Fruit fly (Drosophila melanogaster) whole organism, embryonic: Measurements from ENCODE around the gene CG14395.
A peak's percentile ranks its signal among the peaks of the same experiment; 100 is the strongest.

ENCODE experiments used
- Adf1 ChIP-seq: fragments of 200-800 bp; sonication (Bioruptor generic); IDR thresholded peaks from 2 replicates; pipeline ENCODE4 v1.3.6; 2022; ENCODE audit warnings: missing biosample characterization, missing genetic modification characterization
- Awh ChIP-seq: fragments of 200-800 bp; sonication (Bioruptor generic); IDR thresholded peaks from 2 replicates; pipeline ENCODE4, ENCODE4 v1.3.6; 2022; ENCODE audit warnings: missing biosample characterization, missing genetic modification characterization
- B-H2 ChIP-seq: fragments of 200-800 bp; sonication (Bioruptor generic); optimal IDR thresholded peaks from 2 replicates; lab custom pipeline; 2018; ENCODE audit warnings: missing biosample characterization, mild to moderate bottlenecking, missing genetic modification characterization
- Bgb ChIP-seq: fragments of 200-800 bp; sonication (Bioruptor generic); IDR thresholded peaks from 2 replicates; pipeline ENCODE4 v1.3.6; 2022; ENCODE audit warnings: missing biosample characterization, missing genetic modification characterization; ENCODE audit not compliant: partially characterized antibody
- Bteb2 ChIP-seq: fragments of 200-800 bp; sonication (Bioruptor generic); optimal IDR thresholded peaks from 2 replicates; lab custom pipeline; 2016; ENCODE audit warnings: missing biosample characterization, missing genetic modification characterization
- CG10366 ChIP-seq: fragments of 200-800 bp; sonication (Bioruptor generic); IDR thresholded peaks from 2 replicates; pipeline ENCODE4 v1.3.6; 2022; ENCODE audit warnings: missing biosample characterization, missing genetic modification characterization
- CG10431 ChIP-seq: fragments of 200-800 bp; sonication (Bioruptor generic); optimal IDR thresholded peaks from 3 replicates; lab custom pipeline; 2018; ENCODE audit warnings: missing biosample characterization, mild to moderate bottlenecking, missing genetic modification characterization
- CG11247 ChIP-seq: fragments of 200-800 bp; sonication (Bioruptor generic); IDR thresholded peaks from 2 replicates; pipeline ENCODE4 v1.3.6; 2022; ENCODE audit warnings: missing biosample characterization, missing genetic modification characterization
- CG12299 ChIP-seq: fragments of 200-800 bp; sonication (Bioruptor generic); optimal IDR thresholded peaks from 2 replicates; lab custom pipeline; 2018; ENCODE audit warnings: missing biosample characterization, mild to moderate bottlenecking, missing genetic modification characterization
- CG12744 ChIP-seq: fragments of 200-800 bp; sonication (Bioruptor generic); optimal IDR thresholded peaks from 2 replicates; lab custom pipeline; 2016; ENCODE audit warnings: missing biosample characterization, missing genetic modification characterization
- CG12769 ChIP-seq: fragments of 200-800 bp; sonication (Bioruptor generic); optimal IDR thresholded peaks from 2 replicates; lab custom pipeline; 2019; ENCODE audit warnings: missing biosample characterization, mild to moderate bottlenecking, missing genetic modification characterization, moderate library complexity
- CG13624 ChIP-seq: fragments of 200-800 bp; sonication (Bioruptor generic); optimal IDR thresholded peaks from 2 replicates; lab custom pipeline; 2016; ENCODE audit warnings: missing biosample characterization, missing genetic modification characterization
- CG13775 ChIP-seq: fragments of 200-800 bp; sonication (Bioruptor generic); optimal IDR thresholded peaks from 3 replicates; lab custom pipeline; 2017; ENCODE audit warnings: missing biosample characterization, mild to moderate bottlenecking, missing genetic modification characterization
- CG15514 ChIP-seq: fragments of 200-800 bp; sonication (Bioruptor generic); optimal IDR thresholded peaks from 3 replicates; lab custom pipeline; 2017; ENCODE audit warnings: missing biosample characterization, missing genetic modification characterization, mild to moderate bottlenecking, moderate library complexity, missing genetic modification reagents
- CG15696 ChIP-seq: fragments of 200-800 bp; sonication (Bioruptor generic); optimal IDR thresholded peaks from 2 replicates; lab custom pipeline; 2019; ENCODE audit warnings: missing biosample characterization, mild to moderate bottlenecking, missing genetic modification characterization, moderate library complexity
- CG17186 ChIP-seq: fragments of 200-800 bp; sonication (Bioruptor generic); optimal IDR thresholded peaks from 3 replicates; lab custom pipeline; 2017; ENCODE audit warnings: missing biosample characterization, missing genetic modification reagents, missing genetic modification characterization
- CG17829 ChIP-seq: fragments of 200-800 bp; optimal IDR thresholded peaks from 2 replicates; lab custom pipeline; 2019; ENCODE audit warnings: missing biosample characterization, mild to moderate bottlenecking, missing genetic modification characterization, moderate library complexity
- CG18262 ChIP-seq: fragments of 200-800 bp; optimal IDR thresholded peaks from 3 replicates; lab custom pipeline; 2019; ENCODE audit warnings: missing biosample characterization, mild to moderate bottlenecking, missing genetic modification characterization, moderate library complexity
- CG18476 ChIP-seq: fragments of 200-800 bp; sonication (Bioruptor generic); optimal IDR thresholded peaks from 2 replicates; lab custom pipeline; 2016; ENCODE audit warnings: missing biosample characterization, mild to moderate bottlenecking, missing genetic modification characterization
- CG18619 ChIP-seq: fragments of 200-800 bp; sonication (Bioruptor generic); optimal IDR thresholded peaks from 3 replicates; lab custom pipeline; 2017; ENCODE audit warnings: missing biosample characterization, mild to moderate bottlenecking, missing genetic modification characterization
- CG2678 ChIP-seq: fragments of 200-800 bp; sonication (Bioruptor generic); optimal IDR thresholded peaks from 3 replicates; lab custom pipeline; 2019; ENCODE audit warnings: missing biosample characterization, mild to moderate bottlenecking, missing genetic modification characterization, moderate library complexity
- CG31388 ChIP-seq: fragments of 200-800 bp; sonication (Bioruptor generic); optimal IDR thresholded peaks from 2 replicates; lab custom pipeline; 2016; ENCODE audit warnings: missing biosample characterization, missing genetic modification characterization
- CG7786 ChIP-seq: fragments of 200-800 bp; sonication (Bioruptor generic); optimal IDR thresholded peaks from 2 replicates; lab custom pipeline; 2016; ENCODE audit warnings: missing biosample characterization, missing genetic modification characterization
- CG8388 ChIP-seq: fragments of 200-800 bp; sonication (Bioruptor generic); optimal IDR thresholded peaks from 2 replicates; lab custom pipeline; 2019; ENCODE audit warnings: missing biosample characterization, mild to moderate bottlenecking, missing genetic modification characterization, moderate library complexity
- Dll ChIP-seq: fragments of 200-800 bp; sonication (Bioruptor generic); IDR thresholded peaks from 4 replicates; pipeline ENCODE4 v1.3.6; 2022; ENCODE audit warnings: missing biosample characterization, missing genetic modification characterization; ENCODE audit not compliant: partially characterized antibody
- Doc3 ChIP-seq: fragments of 200-800 bp; sonication (Bioruptor generic); IDR thresholded peaks from 3 replicates; pipeline ENCODE4 v1.3.6; 2022; ENCODE audit warnings: missing biosample characterization, missing genetic modification characterization; ENCODE audit not compliant: partially characterized antibody
- Jarid2 ChIP-seq: fragments of 200-800 bp; sonication (Bioruptor generic); optimal IDR thresholded peaks from 3 replicates; lab custom pipeline; 2017; ENCODE audit warnings: mild to moderate bottlenecking, missing biosample characterization, missing genetic modification reagents, missing genetic modification characterization
- MBD-R2 ChIP-seq: fragments of 200-800 bp; sonication (Bioruptor generic); IDR thresholded peaks from 2 replicates; pipeline ENCODE4 v1.3.6; 2022; ENCODE audit warnings: missing biosample characterization, missing genetic modification characterization
- MESR4 ChIP-seq: fragments of 200-800 bp; sonication (Bioruptor generic); optimal IDR thresholded peaks from 2 replicates; lab custom pipeline; 2018; ENCODE audit warnings: missing biosample characterization, mild to moderate bottlenecking, missing genetic modification characterization, moderate library complexity
- Max ChIP-seq: fragments of 200-800 bp; sonication (Bioruptor generic); optimal IDR thresholded peaks from 2 replicates; lab custom pipeline; 2016; ENCODE audit warnings: missing biosample characterization, mild to moderate bottlenecking, missing genetic modification characterization
- Meics ChIP-seq: fragments of 200-800 bp; sonication (Bioruptor generic); optimal IDR thresholded peaks from 2 replicates; lab custom pipeline; 2017; ENCODE audit warnings: missing biosample characterization, mild to moderate bottlenecking, missing genetic modification characterization
- Scr ChIP-seq: fragments of 200-800 bp; sonication (Bioruptor generic); IDR thresholded peaks from 2 replicates; pipeline ENCODE4 v1.3.6; 2022; ENCODE audit warnings: missing biosample characterization, missing genetic modification characterization; ENCODE audit not compliant: partially characterized antibody
- Sry-δ ChIP-seq: fragments of 200-800 bp; sonication (Bioruptor generic); optimal IDR thresholded peaks from 2 replicates; lab custom pipeline; 2016; ENCODE audit warnings: missing biosample characterization, missing genetic modification characterization
- Ssrp ChIP-seq: fragments of 200-800 bp; sonication (Bioruptor generic); optimal IDR thresholded peaks from 2 replicates; lab custom pipeline; 2018; ENCODE audit warnings: missing biosample characterization, mild to moderate bottlenecking, missing genetic modification characterization, moderate library complexity
- Taf1 ChIP-seq: fragments of 200-800 bp; sonication (Bioruptor generic); IDR thresholded peaks from 2 replicates; pipeline ENCODE4 v1.3.6; 2022; ENCODE audit warnings: missing biosample characterization, missing genetic modification characterization
- ap ChIP-seq: fragments of 200-800 bp; sonication (Bioruptor generic); IDR thresholded peaks from 2 replicates; pipeline ENCODE4 v1.3.6; 2022; ENCODE audit warnings: missing biosample characterization, missing genetic modification characterization
- bab2 ChIP-seq: fragments of 200-800 bp; sonication (Bioruptor generic); optimal IDR thresholded peaks from 2 replicates; lab custom pipeline; 2016; ENCODE audit warnings: missing biosample characterization, missing genetic modification characterization
- bowl ChIP-seq: fragments of 200-800 bp; sonication (Bioruptor generic); IDR thresholded peaks from 2 replicates; pipeline ENCODE4 v1.3.6; 2022; ENCODE audit warnings: missing biosample characterization, missing genetic modification characterization
- chif ChIP-seq, 2 experiments: fragments of 200-800 bp; sonication (Bioruptor generic); optimal IDR thresholded peaks; 3 replicates each; lab custom pipeline; 2016; ENCODE audit warnings: missing biosample characterization in 2 of 2, missing genetic modification characterization in 2 of 2
- croc ChIP-seq: fragments of 200-800 bp; sonication (Bioruptor generic); conservative IDR thresholded peaks from 3 replicates; pipeline ENCODE4 v1.3.6; 2022; ENCODE audit warnings: missing biosample characterization, missing genetic modification characterization
- en ChIP-seq: fragments of 200-800 bp; sonication (Bioruptor generic); optimal IDR thresholded peaks from 2 replicates; lab custom pipeline; 2016; ENCODE audit warnings: missing biosample characterization, missing genetic modification characterization
- fu2 ChIP-seq: fragments of 200-800 bp; sonication (Bioruptor generic); optimal IDR thresholded peaks from 2 replicates; lab custom pipeline; 2016; ENCODE audit warnings: missing biosample characterization, missing genetic modification characterization
- gfzf ChIP-seq: fragments of 200-800 bp; sonication (Bioruptor generic); optimal IDR thresholded peaks from 2 replicates; lab custom pipeline; 2016; ENCODE audit warnings: missing biosample characterization, mild to moderate bottlenecking, missing genetic modification characterization, moderate library complexity
- lmd ChIP-seq: fragments of 200-800 bp; sonication (Bioruptor generic); IDR thresholded peaks from 2 replicates; pipeline ENCODE4 v1.3.6; 2022; ENCODE audit warnings: missing biosample characterization, missing genetic modification characterization
- maf-S ChIP-seq: fragments of 200-800 bp; sonication (Bioruptor generic); optimal IDR thresholded peaks from 2 replicates; lab custom pipeline; 2016; ENCODE audit warnings: missing biosample characterization, missing genetic modification characterization
- mirr ChIP-seq: fragments of 200-800 bp; sonication (Bioruptor generic); optimal IDR thresholded peaks from 3 replicates; lab custom pipeline; 2018; ENCODE audit warnings: missing biosample characterization, mild to moderate bottlenecking, missing genetic modification characterization
- nerfin-2 ChIP-seq: fragments of 200-800 bp; sonication (Bioruptor generic); IDR thresholded peaks from 2 replicates; pipeline ENCODE4 v1.3.6; 2022; ENCODE audit warnings: missing biosample characterization, missing genetic modification characterization; ENCODE audit not compliant: partially characterized antibody
- org-1 ChIP-seq: fragments of 200-800 bp; sonication (Bioruptor generic); optimal IDR thresholded peaks from 2 replicates; lab custom pipeline; 2017; ENCODE audit warnings: missing biosample characterization, missing genetic modification characterization
- pros ChIP-seq: fragments of 200-800 bp; sonication (Bioruptor generic); optimal IDR thresholded peaks from 3 replicates; lab custom pipeline; 2019; ENCODE audit warnings: missing biosample characterization, mild to moderate bottlenecking, missing genetic modification characterization, moderate library complexity
- slou ChIP-seq: fragments of 200-800 bp; sonication (Bioruptor generic); optimal IDR thresholded peaks from 3 replicates; lab custom pipeline; 2016; ENCODE audit warnings: missing biosample characterization, missing genetic modification characterization
- tx ChIP-seq: fragments of 200-800 bp; sonication (Bioruptor generic); optimal IDR thresholded peaks from 2 replicates; lab custom pipeline; 2016; ENCODE audit warnings: missing biosample characterization, missing genetic modification characterization
- zfh1 ChIP-seq: fragments of 200-800 bp; sonication (Bioruptor generic); IDR thresholded peaks from 3 replicates; pipeline ENCODE4 v1.3.6; 2022; ENCODE audit warnings: missing biosample characterization, missing genetic modification characterization

The CG14395 gene

DNA sequence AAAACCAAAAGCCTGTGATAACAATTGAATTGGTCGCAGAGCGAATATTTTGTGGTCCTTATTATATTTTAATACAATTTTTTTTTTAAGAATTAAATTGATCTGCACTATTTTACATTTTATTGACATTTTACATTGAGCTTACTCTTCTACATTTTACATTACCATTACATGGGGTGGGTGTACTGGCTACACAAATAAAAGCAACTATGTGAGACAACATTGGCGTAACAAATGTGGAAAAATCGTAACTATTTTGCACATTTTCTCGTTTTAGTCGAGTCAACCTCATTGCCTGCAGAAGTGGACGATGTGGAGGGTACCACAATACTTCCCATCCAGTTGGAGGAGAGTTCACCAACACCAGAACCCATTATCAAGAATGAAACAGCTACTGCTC lies 12.1 kb upstream of the CG14395 start (continued):
- no peak for TF ChIP-seq CG31388 (GFP tag; lab: Kevin White, UChicago)
- TF ChIP-seq MESR4 (GFP tag; lab: Kevin White, UChicago) = no peak
- no peak for TF ChIP-seq CG15696 (tag; lab: Kevin White, UChicago)
- no peak for TF ChIP-seq bowl (GFP tag; lab: Robert Waterston, UW)
- no peak for TF ChIP-seq zfh1
- TF ChIP-seq MBD-R2 = no peak
- no peak for TF ChIP-seq Taf1
- TF ChIP-seq gfzf (GFP tag; lab: Kevin White, UChicago) = peak; percentile 15
- no peak for TF ChIP-seq en (GFP tag; lab: Kevin White, UChicago)
- no peak for TF ChIP-seq B-H2 (GFP tag; lab: Kevin White, UChicago)
- no peak for TF ChIP-seq fu2
- TF ChIP-seq org-1 (GFP tag; lab: Kevin White, UChicago) = no peak
- TF ChIP-seq Adf1 (GFP tag; lab: Robert Waterston, UW) = no peak
- TF ChIP-seq CG18476 (GFP tag; lab: Kevin White, UChicago) = no peak
- TF ChIP-seq CG8388 (GFP tag; lab: Kevin White, UChicago) = no peak
- TF ChIP-seq Awh (GFP tag; lab: Robert Waterston, UW) = no peak
- no peak for TF ChIP-seq tx
- no peak for TF ChIP-seq CG18262 (tag; lab: Kevin White, UChicago)
- TF ChIP-seq Max (GFP tag; lab: Kevin White, UChicago) = no peak
- TF ChIP-seq ap (GFP tag; lab: Robert Waterston, UW) = no peak
- TF ChIP-seq CG7786 (GFP tag; lab: Kevin White, UChicago) = no peak
- no peak for TF ChIP-seq CG12769
- peak; percentile 1 for TF ChIP-seq Ssrp (tag; lab: Kevin White, UChicago)
- TF ChIP-seq CG13775 = no peak
- TF ChIP-seq Dll = no peak
- no peak for TF ChIP-seq CG17829
- no peak for TF ChIP-seq mirr (GFP tag; lab: Kevin White, UChicago)
- TF ChIP-seq CG10431 = no peak
- TF ChIP-seq CG13624 (GFP tag; lab: Kevin White, UChicago) = no peak
- TF ChIP-seq nerfin-2 (GFP tag; lab: Robert Waterston, UW) = no peak
- TF ChIP-seq Sry-δ (GFP tag; lab: Kevin White, UChicago) = no peak
- TF ChIP-seq Doc3 (GFP tag; lab: Robert Waterston, UW) = no peak
- no peak for TF ChIP-seq CG2678
- TF ChIP-seq CG17186 (GFP tag; lab: Kevin White, UChicago) = no peak
- peak; percentile 73 for TF ChIP-seq Bgb (GFP tag; lab: Robert Waterston, UW)
- no peak for TF ChIP-seq Bteb2 (GFP tag; lab: Kevin White, UChicago)
- TF ChIP-seq CG18619 (GFP tag; lab: Kevin White, UChicago) = no peak
- TF ChIP-seq croc (GFP tag; lab: Robert Waterston, UW) = no peak
- no peak for TF ChIP-seq Jarid2 (GFP tag; lab: Kevin White, UChicago)
- no peak for TF ChIP-seq pros (GFP tag; lab: Kevin White, UChicago)
- no peak for TF ChIP-seq CG12744
- no peak for TF ChIP-seq Meics
- TF ChIP-seq CG12299 = no peak
- TF ChIP-seq bab2 = no peak
- no peak for TF ChIP-seq CG10366
- TF ChIP-seq slou (GFP tag; lab: Kevin White, UChicago) = no peak
- peak; percentile 16; the same call in 1 of the 2 replicates for TF ChIP-seq Scr (GFP tag; lab: Robert Waterston, UW)
- no peak for TF ChIP-seq CG11247 (GFP tag; lab: Robert Waterston, UW)
- no peak for TF ChIP-seq lmd (GFP tag; lab: Robert Waterston, UW)
- TF ChIP-seq CG15514 = no peak
- TF ChIP-seq chif (GFP tag; optimal IDR thresholded peaks at IDR 0.05; lab: Kevin White, UChicago) = peak in 1 of 2 experiments; percentile 10
- no peak for TF ChIP-seq maf-S
